Worm (Caenorhabditis elegans) whole organism, mixed stage, embryonic: ENCODE results near the gene clc-28.

Experiments
- M03D4.4 ChIP-seq: sonication (generic microtip); optimal IDR thresholded peaks from 2 replicates; lab custom pipeline; 2017; ENCODE audit warnings: mild to moderate bottlenecking, missing genetic modification characterization, missing compliant biosample characterization
- bed-3 ChIP-seq: fragments of 200-800 bp; sonication (Bioruptor generic); optimal IDR thresholded peaks from 3 replicates; lab custom pipeline; 2018; ENCODE audit warnings: mild to moderate bottlenecking, missing genetic modification characterization, moderate library complexity, missing compliant biosample characterization
- blmp-1 ChIP-seq: fragments of 150-350 bp; optimal IDR thresholded peaks from 2 replicates; lab custom pipeline; 2014; ENCODE audit warnings: missing biosample characterization, missing genetic modification characterization
- ceh-39 ChIP-seq: fragments of 150-350 bp; optimal IDR thresholded peaks from 2 replicates; lab custom pipeline; 2014; ENCODE audit warnings: missing biosample characterization, missing genetic modification characterization
- ceh-43 ChIP-seq: fragments of 200-800 bp; sonication (Bioruptor generic); optimal IDR thresholded peaks from 2 replicates; lab custom pipeline; 2018; ENCODE audit warnings: mild to moderate bottlenecking, missing genetic modification characterization, moderate library complexity, missing compliant biosample characterization
- ceh-83 ChIP-seq: fragments of 200-800 bp; sonication (Bioruptor generic); optimal IDR thresholded peaks from 2 replicates; lab custom pipeline; 2018; ENCODE audit warnings: mild to moderate bottlenecking, missing genetic modification characterization, missing compliant biosample characterization
- ces-1 ChIP-seq: fragments of 150-350 bp; optimal IDR thresholded peaks from 2 replicates; lab custom pipeline; 2014; ENCODE audit warnings: missing biosample characterization, missing genetic modification reagents, missing genetic modification characterization
- cnd-1 ChIP-seq: fragments of 200-800 bp; sonication (Bioruptor generic); optimal IDR thresholded peaks from 2 replicates; lab custom pipeline; 2018; ENCODE audit warnings: mild to moderate bottlenecking, missing genetic modification characterization, missing compliant biosample characterization
- drap-1 ChIP-seq: fragments of 200-800 bp; sonication (Bioruptor generic); optimal IDR thresholded peaks from 3 replicates; lab custom pipeline; 2018; ENCODE audit warnings: mild to moderate bottlenecking, missing genetic modification characterization, missing compliant biosample characterization
- elt-1 ChIP-seq: sonication (generic microtip); optimal IDR thresholded peaks from 2 replicates; lab custom pipeline; 2017; ENCODE audit warnings: missing genetic modification characterization, mild to moderate bottlenecking, missing compliant biosample characterization, antibody characterized with exemption, moderate library complexity, borderline replicate concordance; ENCODE audit not compliant: insufficient read depth
- elt-3 ChIP-seq: fragments of 150-350 bp; optimal IDR thresholded peaks from 2 replicates; lab custom pipeline; 2014; ENCODE audit warnings: missing biosample characterization, missing genetic modification characterization
- flh-1 ChIP-seq: fragments of 200-800 bp; sonication (Bioruptor generic); optimal IDR thresholded peaks from 2 replicates; lab custom pipeline; 2018; ENCODE audit warnings: mild to moderate bottlenecking, missing genetic modification characterization, moderate library complexity, missing compliant biosample characterization
- ham-2 ChIP-seq: fragments of 200-800 bp; sonication (Bioruptor generic); optimal IDR thresholded peaks from 2 replicates; lab custom pipeline; 2018; ENCODE audit warnings: mild to moderate bottlenecking, missing genetic modification characterization, missing compliant biosample characterization
- hlh-1 ChIP-seq: fragments of 150-350 bp; optimal IDR thresholded peaks from 2 replicates; lab custom pipeline; 2014; ENCODE audit warnings: missing biosample characterization, missing genetic modification reagents, missing genetic modification characterization
- lin-13 ChIP-seq: fragments of 150-350 bp; optimal IDR thresholded peaks from 2 replicates; lab custom pipeline; 2014; ENCODE audit warnings: missing biosample characterization, missing genetic modification characterization
- lsy-2 ChIP-seq: fragments of 150-350 bp; optimal IDR thresholded peaks from 2 replicates; lab custom pipeline; 2014; ENCODE audit warnings: missing biosample characterization, missing genetic modification characterization
- mab-5 ChIP-seq: fragments of 150-350 bp; optimal IDR thresholded peaks from 2 replicates; lab custom pipeline; 2014; ENCODE audit warnings: missing biosample characterization, missing genetic modification characterization
- mep-1 ChIP-seq: fragments of 150-350 bp; optimal IDR thresholded peaks from 2 replicates; lab custom pipeline; 2017; ENCODE audit warnings: missing biosample characterization, missing genetic modification reagents, missing genetic modification characterization, inconsistent platforms
- mls-2 ChIP-seq: sonication (generic microtip); optimal IDR thresholded peaks from 2 replicates; lab custom pipeline; 2016; ENCODE audit warnings: mild to moderate bottlenecking, missing genetic modification characterization, moderate library complexity, missing compliant biosample characterization
- nhr-12 ChIP-seq: fragments of 150-350 bp; optimal IDR thresholded peaks from 2 replicates; lab custom pipeline; 2014; ENCODE audit warnings: missing biosample characterization, missing genetic modification characterization
- nhr-2 ChIP-seq: fragments of 150-350 bp; optimal IDR thresholded peaks from 2 replicates; lab custom pipeline; 2014; ENCODE audit warnings: missing biosample characterization, missing genetic modification characterization
- nhr-237 ChIP-seq: fragments of 150-350 bp; optimal IDR thresholded peaks from 2 replicates; lab custom pipeline; 2014; ENCODE audit warnings: missing biosample characterization, missing genetic modification characterization
- nhr-28 ChIP-seq: fragments of 150-350 bp; optimal IDR thresholded peaks from 2 replicates; lab custom pipeline; 2014; ENCODE audit warnings: missing biosample characterization, missing genetic modification characterization
- nhr-76 ChIP-seq: sonication (generic microtip); optimal IDR thresholded peaks from 2 replicates; lab custom pipeline; 2017; ENCODE audit warnings: missing biosample characterization, missing genetic modification characterization
- pha-4 ChIP-seq: fragments of 150-350 bp; optimal IDR thresholded peaks from 2 replicates; lab custom pipeline; 2018; ENCODE audit warnings: missing biosample characterization, missing genetic modification reagents, missing genetic modification characterization
- sem-2 ChIP-seq: fragments of 200-800 bp; sonication (Bioruptor generic); optimal IDR thresholded peaks from 2 replicates; lab custom pipeline; 2018; ENCODE audit warnings: mild to moderate bottlenecking, missing genetic modification characterization, missing compliant biosample characterization
- snpc-4 ChIP-seq: fragments of 150-350 bp; optimal IDR thresholded peaks from 2 replicates; lab custom pipeline; 2014; ENCODE audit warnings: missing biosample characterization, missing genetic modification characterization
- sptf-1 ChIP-seq: sonication (generic microtip); optimal IDR thresholded peaks from 2 replicates; lab custom pipeline; 2017; ENCODE audit warnings: mild to moderate bottlenecking, missing genetic modification characterization, moderate library complexity, missing compliant biosample characterization
- tbx-8 ChIP-seq: fragments of 200-800 bp; sonication (Bioruptor generic); optimal IDR thresholded peaks from 2 replicates; lab custom pipeline; 2018; ENCODE audit warnings: mild to moderate bottlenecking, missing genetic modification characterization, moderate library complexity, missing compliant biosample characterization
- unc-120 ChIP-seq: sonication (generic microtip); optimal IDR thresholded peaks from 2 replicates; lab custom pipeline; 2017; ENCODE audit warnings: missing genetic modification characterization, missing compliant biosample characterization; ENCODE audit not compliant: poor library complexity, severe bottlenecking
- unc-39 ChIP-seq: fragments of 150-350 bp; optimal IDR thresholded peaks from 2 replicates; lab custom pipeline; 2014; ENCODE audit warnings: missing biosample characterization, missing genetic modification characterization
- unc-62 ChIP-seq: fragments of 150-350 bp; optimal IDR thresholded peaks from 2 replicates; lab custom pipeline; 2014; ENCODE audit warnings: missing biosample characterization, missing genetic modification reagents, missing genetic modification characterization
- zip-8 ChIP-seq: fragments of 150-350 bp; optimal IDR thresholded peaks from 2 replicates; lab custom pipeline; 2014; ENCODE audit warnings: missing biosample characterization, missing genetic modification characterization
- ztf-11 ChIP-seq: fragments of 150-350 bp; optimal IDR thresholded peaks from 2 replicates; lab custom pipeline; 2014; ENCODE audit warnings: missing biosample characterization, missing genetic modification characterization

Gene clc-28

DNA sequence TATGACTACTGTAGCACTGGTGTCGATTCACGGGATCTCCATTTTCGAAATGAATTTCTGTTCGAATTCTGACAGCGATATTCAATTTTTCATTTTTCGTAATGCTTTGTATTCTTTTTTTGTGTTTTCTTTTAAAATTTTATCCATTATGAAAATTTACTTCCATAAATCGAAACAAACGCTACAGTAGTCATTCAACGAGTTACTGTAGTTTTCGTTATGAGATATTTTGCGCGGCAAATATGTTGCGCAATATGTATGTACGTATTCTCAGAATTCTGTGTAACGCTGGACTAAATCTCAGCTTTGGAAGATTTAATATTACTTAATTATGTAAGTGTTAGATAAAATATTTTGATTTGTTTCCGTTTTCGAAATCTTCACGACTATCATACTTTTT, 29.9 kb upstream of the clc-28 start:
- TF ChIP-seq lin-13 (tag; lab: Kevin White, UChicago) (no peak), nhr-237 (tag; lab: Kevin White, UChicago) (no peak), flh-1 (GFP tag; lab: Kevin White, UChicago) (no peak), mls-2 (tag; lab: Kevin White, UChicago) (no peak), zip-8 (peak; percentile 92), ces-1 (GFP tag; lab: Kevin White, UChicago) (no peak), pha-4 (tag; lab: Kevin White, UChicago) (no peak)
- TF ChIP-seq, all 35 proteins: peak for 1

DNA sequence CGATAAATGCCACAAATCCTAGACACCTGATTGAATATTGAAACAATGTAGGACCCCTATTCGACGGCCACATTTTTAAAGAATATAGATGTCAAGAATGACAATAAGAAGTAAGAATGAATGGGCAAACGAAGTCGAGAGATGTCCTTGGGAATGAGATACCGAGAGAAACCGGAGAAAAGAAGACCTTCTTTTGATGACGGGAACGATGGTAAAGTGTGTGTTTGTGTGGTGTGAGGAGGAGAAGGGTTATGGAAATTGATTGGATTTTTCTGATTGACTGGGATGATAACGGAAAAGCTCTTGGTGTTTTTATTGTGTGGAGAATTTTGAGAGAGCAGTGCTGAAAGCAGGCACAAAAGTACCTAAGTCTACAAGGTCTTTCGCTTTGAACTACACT, 29.3 kb upstream of the clc-28 start, which contains the start of gene R05D3.9:
R05D3.9 (minus strand) TSS at position 101 of the 400 bp plus-strand sequence.
- TF ChIP-seq mls-2 (tag; lab: Kevin White, UChicago), result no peak
- no peak for TF ChIP-seq bed-3
- no peak for TF ChIP-seq cnd-1 (tag; lab: Kevin White, UChicago)
- TF ChIP-seq unc-62 (GFP tag; lab: Kevin White, UChicago), result no peak
- no peak for TF ChIP-seq ceh-39 (tag; lab: Kevin White, UChicago)
- TF ChIP-seq mab-5, result no peak
- TF ChIP-seq nhr-2 (tag; lab: Kevin White, UChicago), result no peak
- no peak for TF ChIP-seq pha-4 (tag; lab: Kevin White, UChicago)
- no peak for TF ChIP-seq nhr-237 (tag; lab: Kevin White, UChicago)
- no peak for TF ChIP-seq unc-39 (tag; lab: Kevin White, UChicago)
- no peak for TF ChIP-seq flh-1 (GFP tag; lab: Kevin White, UChicago)
- TF ChIP-seq sptf-1 (tag; lab: Kevin White, UChicago), result no peak
- no peak for TF ChIP-seq drap-1 (GFP tag; lab: Kevin White, UChicago)
- no peak for TF ChIP-seq unc-120 (tag; lab: Kevin White, UChicago)
- no peak for TF ChIP-seq ceh-43
- no peak for TF ChIP-seq mep-1 (tag; lab: Kevin White, UChicago)
- no peak for TF ChIP-seq zip-8

DNA sequence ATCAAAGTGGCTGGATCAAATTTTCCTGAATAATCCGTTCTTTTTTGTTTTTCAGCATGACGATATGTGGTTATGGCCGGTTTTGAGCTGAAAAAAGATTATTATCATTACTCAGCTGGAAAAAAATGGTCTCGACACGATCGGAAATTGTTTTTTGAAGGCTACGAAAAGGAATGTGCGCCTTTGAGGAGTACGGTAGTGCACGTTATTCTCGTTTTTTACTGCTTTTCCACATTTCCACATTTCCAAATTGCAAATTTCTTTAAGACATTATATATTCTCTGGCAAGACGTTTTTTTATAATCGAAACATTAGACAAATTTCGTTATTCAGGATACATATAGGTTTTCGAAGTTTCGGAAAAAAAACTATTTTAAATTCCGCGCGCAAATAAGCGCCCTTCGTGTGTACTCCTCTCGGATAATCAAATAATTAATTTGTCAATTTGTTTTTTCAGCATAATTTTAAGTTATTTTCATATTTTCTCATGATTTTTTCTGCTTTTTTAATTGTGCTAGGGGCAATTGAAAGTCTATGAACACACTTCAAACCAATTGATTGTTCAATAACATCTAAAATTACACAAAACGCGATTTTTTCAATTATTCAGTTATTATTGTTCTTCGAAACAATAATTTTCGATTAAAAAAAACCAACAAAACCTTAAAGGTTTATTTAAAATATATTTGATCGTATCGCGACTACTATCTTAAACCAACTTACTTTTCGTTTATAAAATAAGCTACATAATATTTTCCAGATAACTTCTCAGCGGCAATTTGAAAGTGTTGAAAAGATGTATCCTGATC, 24.2 kb upstream of the clc-28 start, which contains the start of gene R05D3.3:
R05D3.3 (plus strand) TSS at position 759 of the 809 bp plus-strand sequence.
- TF ChIP-seq ztf-11 (tag; lab: Kevin White, UChicago), result no peak
- no peak for TF ChIP-seq nhr-76 (tag; lab: Kevin White, UChicago)
- TF ChIP-seq mls-2 (tag; lab: Kevin White, UChicago), result no peak
- TF ChIP-seq nhr-12 (tag; lab: Kevin White, UChicago), result no peak
- TF ChIP-seq hlh-1 (tag; lab: Kevin White, UChicago), result no peak
- TF ChIP-seq snpc-4, result no peak
- no peak for TF ChIP-seq nhr-237 (tag; lab: Kevin White, UChicago)
- TF ChIP-seq sem-2 (GFP tag; lab: Kevin White, UChicago), result no peak
- no peak for TF ChIP-seq blmp-1 (tag; lab: Kevin White, UChicago)
- TF ChIP-seq unc-62 (GFP tag; lab: Kevin White, UChicago), result no peak
- no peak for TF ChIP-seq lin-13 (tag; lab: Kevin White, UChicago)
- TF ChIP-seq unc-39 (tag; lab: Kevin White, UChicago), result no peak
- no peak for TF ChIP-seq pha-4 (tag; lab: Kevin White, UChicago)

ce11 chrIII:8358213-8358672, 19.0 kb upstream of the clc-28 start, which contains the start of the genes R05D3.8 and rfp-1:
TSS of gene R05D3.8 (minus strand) at chrIII:8358327.
TSS of gene rfp-1 (plus strand) at chrIII:8358622.
- TF ChIP-seq tbx-8, result no peak
- TF ChIP-seq lsy-2, result peak; percentile 96
- TF ChIP-seq elt-1 (tag; lab: Kevin White, UChicago), result no peak
- TF ChIP-seq M03D4.4, result no peak
- TF ChIP-seq zip-8, result no peak
- TF ChIP-seq hlh-1 (tag; lab: Kevin White, UChicago), result peak; percentile 43
- no peak for TF ChIP-seq ztf-11 (tag; lab: Kevin White, UChicago)
- no peak for TF ChIP-seq bed-3
- no peak for TF ChIP-seq flh-1 (GFP tag; lab: Kevin White, UChicago)
- peak; percentile 23 for TF ChIP-seq nhr-2 (tag; lab: Kevin White, UChicago)
- TF ChIP-seq elt-3 (tag; lab: Kevin White, UChicago), result no peak
- TF ChIP-seq unc-39 (tag; lab: Kevin White, UChicago), result no peak
- peak; percentile 11 for TF ChIP-seq nhr-12 (tag; lab: Kevin White, UChicago)
- peak; percentile 83 for TF ChIP-seq mep-1 (tag; lab: Kevin White, UChicago)
- TF ChIP-seq ceh-43, result no peak
- peak; percentile 13 for TF ChIP-seq nhr-28 (tag; lab: Kevin White, UChicago)
- TF ChIP-seq ceh-83 (GFP tag; lab: Kevin White, UChicago), result no peak
- TF ChIP-seq lin-13 (tag; lab: Kevin White, UChicago), result no peak
- TF ChIP-seq blmp-1 (tag; lab: Kevin White, UChicago), result no peak
- no peak for TF ChIP-seq ham-2 (GFP tag; lab: Kevin White, UChicago)
- TF ChIP-seq unc-120 (tag; lab: Kevin White, UChicago), result peak; percentile 50
- TF ChIP-seq unc-62 (GFP tag; lab: Kevin White, UChicago), result peak; percentile 51
- TF ChIP-seq snpc-4, result no peak
- TF ChIP-seq pha-4 (tag; lab: Kevin White, UChicago), result peak; percentile 51
- TF ChIP-seq ces-1 (GFP tag; lab: Kevin White, UChicago), result peak; percentile 65
- no peak for TF ChIP-seq nhr-76 (tag; lab: Kevin White, UChicago)
- peak; percentile 75 for TF ChIP-seq nhr-237 (tag; lab: Kevin White, UChicago)
- no peak for TF ChIP-seq sptf-1 (tag; lab: Kevin White, UChicago)
- peak; percentile 59 for TF ChIP-seq ceh-39 (tag; lab: Kevin White, UChicago)
- TF ChIP-seq, all 35 proteins: peak for 12
